Fruit fly (Drosophila melanogaster) whole organism, prepupa: ENCODE measurements around the gene ouib.

ENCODE experiments used
- CG3032 ChIP-seq: fragments of 200-800 bp; optimal IDR thresholded peaks from 2 replicates; lab custom pipeline; 2019; ENCODE audit warnings: missing biosample characterization, mild to moderate bottlenecking, missing genetic modification characterization, moderate library complexity
- CG6276 ChIP-seq: fragments of 200-800 bp; sonication (Bioruptor generic); optimal IDR thresholded peaks from 2 replicates; lab custom pipeline; 2017; ENCODE audit warnings: missing biosample characterization, mild to moderate bottlenecking, missing genetic modification characterization

DNA sequence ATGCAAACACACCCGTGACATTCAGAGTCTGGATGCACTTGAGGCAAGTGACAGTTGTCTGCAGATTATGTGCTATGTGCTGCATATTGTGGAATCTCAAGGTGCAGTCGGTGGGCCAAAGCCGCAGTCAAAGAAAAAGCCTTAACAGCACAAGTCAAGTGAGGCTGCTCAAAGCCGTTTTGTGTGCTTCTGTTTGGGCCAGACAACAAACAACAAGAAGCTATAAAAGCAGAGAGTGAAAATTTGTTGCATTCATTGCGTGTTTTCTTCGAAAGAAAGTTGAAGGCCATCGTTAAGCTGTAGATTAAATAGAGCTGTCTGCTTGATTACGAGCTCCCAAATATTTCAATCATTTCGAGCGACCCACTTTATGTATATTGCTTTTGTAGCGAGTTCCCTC, 16.7 kb downstream of the ouib start:
- TF ChIP-seq CG6276 (GFP tag; lab: Kevin White, UChicago) = no peak
- TF ChIP-seq CG3032 = no peak
